Worm (Caenorhabditis elegans) whole organism, L1 larva: Measurements from ENCODE around the gene nspf-3.
A peak's percentile ranks its signal among the peaks of the same experiment; 100 is the strongest.

Experiments used
- C04F5.9 ChIP-seq: sonication (generic microtip); optimal IDR thresholded peaks from 2 replicates; lab custom pipeline; 2016; ENCODE audit warnings: missing genetic modification characterization, missing compliant biosample characterization
- C16A3.4 ChIP-seq: fragments of 150-350 bp; optimal IDR thresholded peaks from 2 replicates; lab custom pipeline; 2014; ENCODE audit warnings: missing biosample characterization, missing genetic modification characterization
- aha-1 ChIP-seq: fragments of 150-350 bp; optimal IDR thresholded peaks from 2 replicates; lab custom pipeline; 2014; ENCODE audit warnings: missing biosample characterization, missing genetic modification characterization
- aly-2 ChIP-seq: fragments of 150-350 bp; optimal IDR thresholded peaks from 2 replicates; lab custom pipeline; 2014; ENCODE audit warnings: missing biosample characterization, missing genetic modification characterization
- blmp-1 ChIP-seq: fragments of 150-350 bp; optimal IDR thresholded peaks from 2 replicates; lab custom pipeline; 2014; ENCODE audit warnings: missing biosample characterization, missing genetic modification characterization
- ceh-63 ChIP-seq: fragments of 200-800 bp; sonication (Bioruptor generic); optimal IDR thresholded peaks from 2 replicates; lab custom pipeline; 2018; ENCODE audit warnings: mild to moderate bottlenecking, missing genetic modification characterization, missing compliant biosample characterization
- ceh-82 ChIP-seq, 3 experiments: fragments of 150-350 bp in 1 of 3; sonication (generic microtip) in 2 of 3; optimal IDR thresholded peaks; 2 replicates each; lab custom pipeline; 2014 to 2017; ENCODE audit warnings: missing biosample characterization in 3 of 3, missing genetic modification characterization in 3 of 3
- dpl-1 ChIP-seq, 3 experiments: fragments of 150-350 bp in 2 of 3; sonication (generic microtip) in 1 of 3; optimal IDR thresholded peaks; 2 replicates each; lab custom pipeline; 2014 to 2017; ENCODE audit warnings: missing biosample characterization in 3 of 3, missing genetic modification characterization in 3 of 3, missing genetic modification reagents in 3 of 3
- efl-1 ChIP-seq, 4 experiments: fragments of 150-350 bp; optimal IDR thresholded peaks in 3 of 4; peaks in 1 of 4; 1 replicate in 1 of 4; 2 replicates in 3 of 4; lab custom pipeline; 2014; ENCODE audit warnings: missing biosample characterization in 2 of 4, missing genetic modification characterization in 2 of 4, missing genetic modification reagents in 2 of 4
- egl-13 ChIP-seq: sonication (generic microtip); optimal IDR thresholded peaks from 2 replicates; lab custom pipeline; 2016; ENCODE audit warnings: missing genotype, missing genetic modification reagents, missing genetic modification characterization, missing compliant biosample characterization
- egl-27 ChIP-seq, 2 experiments: fragments of 150-350 bp in 1 of 2; sonication (generic microtip); optimal IDR thresholded peaks; 3 replicates each; lab custom pipeline; 2017 to 2018; ENCODE audit warnings: missing biosample characterization in 2 of 2, missing genetic modification characterization in 2 of 2, missing genetic modification reagents in 2 of 2
- elt-2 ChIP-seq: sonication (generic microtip); optimal IDR thresholded peaks from 2 replicates; lab custom pipeline; 2016; ENCODE audit warnings: missing genetic modification characterization, mild to moderate bottlenecking, inconsistent platforms, missing compliant biosample characterization, missing genetic modification reagents
- elt-3 ChIP-seq, 6 experiments: fragments of 150-350 bp in 1 of 6; sonication (generic microtip); optimal IDR thresholded peaks; 2 replicates each; lab custom pipeline; 2017 to 2018; ENCODE audit warnings: missing biosample characterization in 6 of 6, missing genetic modification characterization in 6 of 6, inconsistent platforms in 1 of 6
- ets-5 ChIP-seq: fragments of 200-800 bp; sonication (Bioruptor generic); IDR thresholded peaks from 2 replicates; pipeline ENCODE4 v1.3.6; 2022; ENCODE audit warnings: missing genetic modification characterization, missing compliant biosample characterization
- fkh-10 ChIP-seq: sonication (generic microtip); optimal IDR thresholded peaks from 2 replicates; lab custom pipeline; 2017; ENCODE audit warnings: missing biosample characterization, missing genetic modification reagents, missing genetic modification characterization
- fkh-4 ChIP-seq: sonication (generic microtip); optimal IDR thresholded peaks from 2 replicates; lab custom pipeline; 2016; ENCODE audit warnings: missing compliant biosample characterization, missing genetic modification characterization, borderline replicate concordance
- fkh-8 ChIP-seq: sonication (generic microtip); optimal IDR thresholded peaks from 2 replicates; lab custom pipeline; 2016; ENCODE audit warnings: mild to moderate bottlenecking, missing genetic modification characterization, missing compliant biosample characterization
- fos-1 ChIP-seq: fragments of 150-350 bp; optimal IDR thresholded peaks from 2 replicates; lab custom pipeline; 2014; ENCODE audit warnings: missing biosample characterization, missing genetic modification characterization
- hlh-17 ChIP-seq: fragments of 200-800 bp; sonication (Bioruptor generic); optimal IDR thresholded peaks from 2 replicates; lab custom pipeline; 2018; ENCODE audit warnings: missing genetic modification characterization, mild to moderate bottlenecking, missing compliant biosample characterization, moderate library complexity, borderline replicate concordance
- hlh-4 ChIP-seq: sonication (generic microtip); optimal IDR thresholded peaks from 2 replicates; lab custom pipeline; 2016; ENCODE audit warnings: mild to moderate bottlenecking, missing genetic modification characterization, missing compliant biosample characterization
- irx-1 ChIP-seq: sonication (generic microtip); optimal IDR thresholded peaks from 2 replicates; lab custom pipeline; 2016; ENCODE audit warnings: missing genetic modification characterization, missing compliant biosample characterization
- jun-1 ChIP-seq: fragments of 150-350 bp; optimal IDR thresholded peaks from 2 replicates; lab custom pipeline; 2014; ENCODE audit warnings: missing biosample characterization, missing genetic modification reagents, missing genetic modification characterization
- lin-13 ChIP-seq: fragments of 150-350 bp; optimal IDR thresholded peaks from 2 replicates; lab custom pipeline; 2014; ENCODE audit warnings: missing biosample characterization, missing genetic modification reagents, missing genetic modification characterization
- lin-14 ChIP-seq: fragments of 200-800 bp; sonication (Bioruptor generic); optimal IDR thresholded peaks from 2 replicates; lab custom pipeline; 2018; ENCODE audit warnings: mild to moderate bottlenecking, missing genetic modification characterization, moderate library complexity, missing compliant biosample characterization
- lin-15B ChIP-seq: fragments of 150-350 bp; sonication (generic microtip); optimal IDR thresholded peaks from 3 replicates; lab custom pipeline; 2014; ENCODE audit warnings: missing biosample characterization, missing genetic modification characterization
- lin-35 ChIP-seq, 2 experiments: fragments of 150-350 bp; optimal IDR thresholded peaks; 2 replicates each; lab custom pipeline; 2014; ENCODE audit warnings: missing biosample characterization in 2 of 2, missing genetic modification characterization in 2 of 2, missing genetic modification reagents in 2 of 2
- lin-39 ChIP-seq: fragments of 150-350 bp; optimal IDR thresholded peaks from 2 replicates; lab custom pipeline; 2014; ENCODE audit warnings: missing biosample characterization, missing genetic modification reagents, missing genetic modification characterization
- lsy-2 ChIP-seq, 2 experiments: fragments of 150-350 bp; optimal IDR thresholded peaks; 2 replicates each; lab custom pipeline; 2014; ENCODE audit warnings: missing biosample characterization in 2 of 2, missing genetic modification characterization in 2 of 2
- mdl-1 ChIP-seq, 2 experiments: fragments of 150-350 bp; optimal IDR thresholded peaks; 2 replicates each; lab custom pipeline; 2014 to 2017; ENCODE audit warnings: missing biosample characterization in 2 of 2, missing genetic modification characterization in 2 of 2, inconsistent platforms in 1 of 2
- mef-2 ChIP-seq: fragments of 150-350 bp; optimal IDR thresholded peaks from 2 replicates; lab custom pipeline; 2014; ENCODE audit warnings: missing biosample characterization, missing genetic modification characterization
- mep-1 ChIP-seq: fragments of 150-350 bp; optimal IDR thresholded peaks from 2 replicates; lab custom pipeline; 2014; ENCODE audit warnings: missing biosample characterization, missing genetic modification characterization
- nhr-11 ChIP-seq: fragments of 150-350 bp; optimal IDR thresholded peaks from 2 replicates; lab custom pipeline; 2014; ENCODE audit warnings: missing biosample characterization, missing genetic modification characterization
- nhr-19 ChIP-seq: fragments of 200-800 bp; sonication (Bioruptor generic); conservative IDR thresholded peaks from 2 replicates; pipeline ENCODE4 v1.3.6; 2022; ENCODE audit warnings: missing genetic modification characterization, missing compliant biosample characterization
- nhr-28 ChIP-seq: fragments of 150-350 bp; optimal IDR thresholded peaks from 2 replicates; lab custom pipeline; 2014; ENCODE audit warnings: missing biosample characterization, missing genetic modification characterization
- nhr-71 ChIP-seq: sonication (generic microtip); optimal IDR thresholded peaks from 2 replicates; lab custom pipeline; 2016; ENCODE audit warnings: mild to moderate bottlenecking, missing genetic modification characterization, moderate library complexity, missing compliant biosample characterization
- nhr-84 ChIP-seq: sonication (generic microtip); optimal IDR thresholded peaks from 2 replicates; lab custom pipeline; 2017; ENCODE audit warnings: missing biosample characterization, missing genetic modification characterization
- nhr-85 ChIP-seq: sonication (generic microtip); peaks from one replicate; lab custom pipeline; 2016; ENCODE audit warnings: missing genetic modification characterization, inconsistent platforms, missing compliant biosample characterization
- pag-3 ChIP-seq: sonication (generic microtip); optimal IDR thresholded peaks from 2 replicates; lab custom pipeline; 2017; ENCODE audit warnings: missing genetic modification characterization, mild to moderate bottlenecking, missing compliant biosample characterization, antibody characterized with exemption, borderline replicate concordance; ENCODE audit not compliant: insufficient read depth
- pax-3 ChIP-seq: fragments of 200-800 bp; sonication (Bioruptor generic); optimal IDR thresholded peaks from 2 replicates; lab custom pipeline; 2018; ENCODE audit warnings: mild to moderate bottlenecking, missing genetic modification characterization, moderate library complexity, missing compliant biosample characterization
- snu-23 ChIP-seq: sonication (generic microtip); optimal IDR thresholded peaks from 2 replicates; lab custom pipeline; 2016; ENCODE audit warnings: missing genetic modification characterization, missing compliant biosample characterization
- sox-4 ChIP-seq: sonication (generic microtip); optimal IDR thresholded peaks from 2 replicates; lab custom pipeline; 2016; ENCODE audit warnings: missing genetic modification characterization, missing compliant biosample characterization
- sup-37 ChIP-seq: fragments of 200-800 bp; sonication (Bioruptor generic); optimal IDR thresholded peaks from 2 replicates; lab custom pipeline; 2018; ENCODE audit warnings: mild to moderate bottlenecking, missing genetic modification characterization, missing compliant biosample characterization
- swsn-7 ChIP-seq: sonication (generic microtip); optimal IDR thresholded peaks from 2 replicates; lab custom pipeline; 2016; ENCODE audit warnings: missing genetic modification characterization, missing compliant biosample characterization
- unc-130 ChIP-seq: fragments of 150-350 bp; optimal IDR thresholded peaks from 2 replicates; lab custom pipeline; 2017; ENCODE audit warnings: missing biosample characterization, missing genetic modification characterization, inconsistent platforms
- unc-62 ChIP-seq: fragments of 150-350 bp; optimal IDR thresholded peaks from 2 replicates; lab custom pipeline; 2014; ENCODE audit warnings: missing biosample characterization, missing genetic modification reagents, missing genetic modification characterization
- unc-98 ChIP-seq: fragments of 200-800 bp; sonication (Bioruptor generic); IDR thresholded peaks from 2 replicates; pipeline ENCODE4 v1.3.6; 2022; ENCODE audit warnings: missing genetic modification characterization, missing compliant biosample characterization
- zag-1 ChIP-seq: fragments of 150-350 bp; optimal IDR thresholded peaks from 2 replicates; lab custom pipeline; 2014; ENCODE audit warnings: missing biosample characterization, missing genetic modification characterization
- zip-4 ChIP-seq: fragments of 200-800 bp; sonication (Bioruptor generic); optimal IDR thresholded peaks from 2 replicates; lab custom pipeline; 2018; ENCODE audit warnings: mild to moderate bottlenecking, missing genetic modification characterization, moderate library complexity, missing compliant biosample characterization
- ztf-11 ChIP-seq, 2 experiments: sonication (generic microtip); optimal IDR thresholded peaks; 2 replicates each; lab custom pipeline; 2016 to 2017; ENCODE audit warnings: missing genetic modification characterization in 2 of 2, missing biosample characterization in 1 of 2, missing compliant biosample characterization in 1 of 2
- ztf-4 ChIP-seq: fragments of 150-350 bp; optimal IDR thresholded peaks from 2 replicates; lab custom pipeline; 2014; ENCODE audit warnings: missing biosample characterization, missing genetic modification characterization

nspf-3 gene

ce11 chrII:2735192-2735591 lies 45.2 kb upstream of the nspf-3 start, which contains the start of gene wdr-31:
Gene wdr-31, minus strand, starts transcription at chrII:2735292.
- TF ChIP-seq efl-1 (optimal IDR thresholded peaks at IDR 0.05; lab: Kevin White, UChicago) (no peak), efl-1 (GFP tag; optimal IDR thresholded peaks at IDR 0.05 in 1 of 2; lab: Kevin White, UChicago) (no peak), fkh-8 (peak; percentile 39)

ce11 chrII:2734735-2735134 lies 44.8 kb upstream of the nspf-3 start:
- TF ChIP-seq aly-2 (no peak), blmp-1 (tag; lab: Kevin White, UChicago) (no peak), swsn-7 (peak; percentile 7), unc-98 (GFP tag; lab: Robert Waterston, UW) (no peak), ztf-11 (tag; optimal IDR thresholded peaks at IDR 0.05; lab: Kevin White, UChicago) (no peak), sox-4 (tag; lab: Kevin White, UChicago) (no peak), egl-13 (tag; lab: Kevin White, UChicago) (no peak), lin-39 (tag; lab: Kevin White, UChicago) (no peak), mdl-1 (tag; optimal IDR thresholded peaks at IDR 0.05; lab: Kevin White, UChicago) (no peak), ets-5 (no peak), irx-1 (no peak), hlh-17 (GFP tag; lab: Kevin White, UChicago) (no peak), nhr-11 (tag; lab: Kevin White, UChicago) (no peak), C16A3.4 (no peak), jun-1 (tag; lab: Kevin White, UChicago) (no peak), fos-1 (tag; lab: Kevin White, UChicago) (no peak), dpl-1 (GFP tag; optimal IDR thresholded peaks at IDR 0.05; lab: Kevin White, UChicago) (peak in 2 of 3 experiments; percentile 12 to 21), snu-23 (peak; percentile 33), zag-1 (tag; lab: Kevin White, UChicago) (no peak), zip-4 (GFP tag; lab: Kevin White, UChicago) (no peak), mef-2 (tag; lab: Kevin White, UChicago) (no peak), elt-2 (tag; lab: Kevin White, UChicago) (no peak), aha-1 (no peak), hlh-4 (no peak), lin-14 (GFP tag; lab: Kevin White, UChicago) (peak; percentile 88), fkh-8 (peak; percentile 5), ztf-4 (no peak), efl-1 (optimal IDR thresholded peaks at IDR 0.05; lab: Kevin White, UChicago) (peak; percentile 40 to 44), efl-1 (GFP tag; optimal IDR thresholded peaks at IDR 0.05 in 1 of 2; lab: Kevin White, UChicago) (peak; percentile 0 to 93), unc-130 (tag; lab: Kevin White, UChicago) (no peak), ceh-82 (tag; optimal IDR thresholded peaks at IDR 0.05; lab: Kevin White, UChicago) (peak in 1 of 3 experiments; percentile 61), fkh-4 (tag; lab: Kevin White, UChicago) (no peak), nhr-84 (tag; lab: Kevin White, UChicago) (no peak), nhr-19 (no peak), fkh-10 (GFP tag; lab: Kevin White, UChicago) (no peak), ceh-63 (no peak), lin-13 (GFP tag; lab: Kevin White, UChicago) (no peak), elt-3 (tag; optimal IDR thresholded peaks at IDR 0.05; lab: Kevin White, UChicago) (no peak), unc-62 (GFP tag; lab: Kevin White, UChicago) (no peak), egl-27 (tag; optimal IDR thresholded peaks at IDR 0.05; lab: Kevin White, UChicago) (no peak), pax-3 (tag; lab: Kevin White, UChicago) (no peak), lsy-2 (tag; optimal IDR thresholded peaks at IDR 0.05; lab: Kevin White, UChicago) (peak in 1 of 2 experiments; percentile 38), nhr-28 (tag; lab: Kevin White, UChicago) (no peak), pag-3 (tag; lab: Kevin White, UChicago) (no peak), lin-15B (tag; lab: Kevin White, UChicago) (no peak), sup-37 (GFP tag; lab: Kevin White, UChicago) (no peak), mep-1 (tag; lab: Kevin White, UChicago) (peak; percentile 22), nhr-71 (peak; percentile 44), C04F5.9 (tag; lab: Kevin White, UChicago) (no peak), lin-35 (GFP tag; optimal IDR thresholded peaks at IDR 0.05; lab: Kevin White, UChicago) (peak in 1 of 2 experiments; percentile 4), nhr-85 (tag; lab: Kevin White, UChicago) (peak; percentile 53)
